Worm (Caenorhabditis elegans): Measurements from ENCODE around the gene W09C2.10.

DNA sequence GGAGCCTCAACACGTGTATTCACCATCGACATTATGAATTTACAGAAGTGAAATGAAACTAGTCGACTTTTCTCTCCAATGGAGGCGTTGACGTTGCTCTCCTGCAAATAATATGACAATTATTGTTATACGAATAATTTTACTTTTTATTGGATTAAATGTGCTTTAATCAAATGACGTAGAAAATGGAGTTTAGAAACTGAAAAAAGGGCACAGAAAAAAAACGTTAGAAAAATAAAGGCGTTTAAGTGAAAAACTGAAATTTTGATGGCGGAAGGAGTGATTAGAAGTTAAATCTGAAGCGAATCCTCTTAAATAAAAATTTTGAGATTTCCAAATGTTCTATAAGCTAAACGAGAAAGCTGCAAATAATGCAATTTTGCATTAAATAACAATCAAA lies 44.9 kb downstream of the W09C2.10 start, which contains the start of gene npr-2:
- TF ChIP-seq php-3 (GFP tag; IDR thresholded peaks at IDR 0.05) (no peak), dpl-1 (GFP tag; optimal IDR thresholded peaks at IDR 0.05) (no peak), jun-1 (tag; optimal IDR thresholded peaks at IDR 0.05) (no peak), zfp-2 (tag; optimal IDR thresholded peaks at IDR 0.05) (no peak), unc-62 (GFP tag; optimal IDR thresholded peaks at IDR 0.05 in 1 of 2) (no peak), unc-62 (tag; optimal IDR thresholded peaks at IDR 0.05) (no peak)
